Fruit fly (Drosophila melanogaster): Measurements from ENCODE around the gene CG10195.

DNA sequence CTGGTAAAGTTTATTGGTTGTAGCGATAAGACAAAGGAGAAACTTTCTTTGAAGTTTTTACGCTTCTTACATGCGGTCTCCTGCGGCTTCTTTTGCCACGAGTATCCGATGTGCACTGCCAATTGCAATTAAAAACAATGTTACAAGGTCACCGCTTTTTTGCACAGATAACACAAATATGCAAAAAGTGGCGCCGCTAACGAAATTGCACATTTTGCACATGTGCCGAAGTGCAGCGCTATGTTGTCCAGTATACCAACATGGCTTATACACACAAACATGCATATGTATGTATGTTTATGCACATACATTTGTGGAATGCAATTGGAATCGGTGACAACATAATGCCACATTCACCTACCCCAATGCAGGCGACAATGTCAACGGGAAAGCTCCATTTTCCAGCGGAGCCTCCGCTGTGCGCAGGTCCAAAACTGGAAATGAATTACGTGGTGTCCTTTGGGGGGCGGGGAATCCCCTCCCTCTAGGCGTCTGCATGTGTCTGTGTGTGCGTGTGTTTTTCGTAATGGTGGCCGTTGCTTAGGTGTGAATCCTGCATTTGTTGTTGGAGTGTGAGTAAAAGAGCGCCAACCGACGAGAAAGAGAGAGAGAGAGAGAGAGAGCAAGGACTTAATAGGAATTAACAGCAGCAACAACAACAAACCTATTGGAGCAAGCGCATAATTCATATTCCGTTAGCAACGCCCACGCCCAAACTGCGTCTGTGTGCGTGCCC, 5.1 kb downstream of the CG10195 start:
- TF ChIP-seq Dll (optimal IDR thresholded peaks at IDR 0.05) (no peak), usp (GFP tag; optimal IDR thresholded peaks at IDR 0.05) (no peak), CG8478 (optimal IDR thresholded peaks at IDR 0.05) (no peak), pan (optimal IDR thresholded peaks at IDR 0.05) (no peak), EcR (GFP tag; optimal IDR thresholded peaks at IDR 0.05) (no peak)
